Fruit fly (Drosophila melanogaster) whole organism, embryonic: ENCODE results near the gene hkb.

ENCODE experiments used
- Atf3 ChIP-seq: fragments of 200-800 bp; sonication (Bioruptor generic); optimal IDR thresholded peaks from 3 replicates; lab custom pipeline; 2016; ENCODE audit warnings: missing biosample characterization, missing genetic modification characterization
- Bteb2 ChIP-seq: fragments of 200-800 bp; sonication (Bioruptor generic); optimal IDR thresholded peaks from 2 replicates; lab custom pipeline; 2016; ENCODE audit warnings: missing biosample characterization, missing genetic modification characterization
- CG10147 ChIP-seq: fragments of 200-800 bp; sonication (Bioruptor generic); optimal IDR thresholded peaks from 2 replicates; lab custom pipeline; 2019; ENCODE audit warnings: missing biosample characterization, mild to moderate bottlenecking, missing genetic modification characterization, moderate library complexity
- CG1024 ChIP-seq: fragments of 200-800 bp; sonication (Bioruptor generic); IDR thresholded peaks from 2 replicates; pipeline ENCODE4 v1.3.6; 2022; ENCODE audit warnings: missing biosample characterization, missing genetic modification characterization
- CG10462 ChIP-seq: fragments of 200-800 bp; sonication (Bioruptor generic); optimal IDR thresholded peaks from 2 replicates; lab custom pipeline; 2016; ENCODE audit warnings: missing biosample characterization, missing genetic modification characterization
- CG10565 ChIP-seq: fragments of 200-800 bp; sonication (Bioruptor generic); optimal IDR thresholded peaks from 3 replicates; lab custom pipeline; 2016; ENCODE audit warnings: missing biosample characterization, mild to moderate bottlenecking, missing genetic modification characterization
- CG15601 ChIP-seq: fragments of 200-800 bp; sonication (Bioruptor generic); optimal IDR thresholded peaks from 3 replicates; lab custom pipeline; 2019; ENCODE audit warnings: missing biosample characterization, mild to moderate bottlenecking, missing genetic modification characterization, moderate library complexity
- CG1603 ChIP-seq: fragments of 200-800 bp; sonication (Bioruptor generic); optimal IDR thresholded peaks from 2 replicates; lab custom pipeline; 2019; ENCODE audit warnings: missing biosample characterization, mild to moderate bottlenecking, missing genetic modification characterization, moderate library complexity
- CG31224 ChIP-seq: fragments of 200-800 bp; sonication (Bioruptor generic); IDR thresholded peaks from 2 replicates; pipeline ENCODE4 v1.3.6; 2022; ENCODE audit warnings: missing biosample characterization, missing genetic modification characterization
- CG31365 ChIP-seq: fragments of 200-800 bp; sonication (Bioruptor generic); optimal IDR thresholded peaks from 2 replicates; lab custom pipeline; 2018; ENCODE audit warnings: missing biosample characterization, mild to moderate bottlenecking, missing genetic modification characterization
- CG34422 ChIP-seq: fragments of 200-800 bp; sonication (Bioruptor generic); IDR thresholded peaks from 3 replicates; pipeline ENCODE4 v1.3.6; 2022; ENCODE audit warnings: missing biosample characterization, missing genetic modification characterization
- CG7271 ChIP-seq: fragments of 200-800 bp; sonication (Bioruptor generic); optimal IDR thresholded peaks from 2 replicates; lab custom pipeline; 2018; ENCODE audit warnings: missing biosample characterization, mild to moderate bottlenecking, missing genetic modification characterization, moderate library complexity
- CG7556 ChIP-seq: fragments of 200-800 bp; sonication (Bioruptor generic); optimal IDR thresholded peaks from 2 replicates; lab custom pipeline; 2017; ENCODE audit warnings: missing biosample characterization, mild to moderate bottlenecking, missing genetic modification characterization
- CG7839 ChIP-seq: fragments of 200-800 bp; sonication (Bioruptor generic); optimal IDR thresholded peaks from 3 replicates; lab custom pipeline; 2018; ENCODE audit warnings: missing biosample characterization, mild to moderate bottlenecking, missing genetic modification characterization, moderate library complexity
- CG9727 ChIP-seq: fragments of 200-800 bp; sonication (Bioruptor generic); optimal IDR thresholded peaks from 3 replicates; lab custom pipeline; 2017; ENCODE audit warnings: missing biosample characterization, mild to moderate bottlenecking, missing genetic modification characterization
- Camta ChIP-seq: fragments of 200-800 bp; sonication (Bioruptor generic); optimal IDR thresholded peaks from 2 replicates; lab custom pipeline; 2016; ENCODE audit warnings: missing biosample characterization, missing genetic modification characterization
- D19A ChIP-seq: fragments of 200-800 bp; optimal IDR thresholded peaks from 3 replicates; lab custom pipeline; 2019; ENCODE audit warnings: missing biosample characterization, mild to moderate bottlenecking, missing genetic modification characterization, moderate library complexity
- Eip74EF ChIP-seq, 2 experiments: fragments of 200-800 bp in 1 of 2; fragments of >200 bp in 1 of 2; sonication (Bioruptor generic) in 1 of 2; optimal IDR thresholded peaks; 2 replicates each; lab custom pipeline; 2017 to 2019; ENCODE audit warnings: missing biosample characterization in 2 of 2, missing genetic modification characterization in 2 of 2, mild to moderate bottlenecking in 1 of 2, moderate library complexity in 1 of 2
- Fer1 ChIP-seq: fragments of 200-800 bp; sonication (Bioruptor generic); optimal IDR thresholded peaks from 2 replicates; lab custom pipeline; 2017; ENCODE audit warnings: missing biosample characterization, mild to moderate bottlenecking, missing genetic modification characterization
- Hr78 ChIP-seq, 2 experiments: fragments of 200-800 bp in 1 of 2; fragments of >200 bp in 1 of 2; sonication (Bioruptor generic) in 1 of 2; optimal IDR thresholded peaks; 2 replicates each; lab custom pipeline; 2017 to 2019; ENCODE audit warnings: missing biosample characterization in 2 of 2, missing genetic modification characterization in 2 of 2, mild to moderate bottlenecking in 1 of 2, moderate library complexity in 1 of 2
- MBD-R2 ChIP-seq: fragments of 200-800 bp; sonication (Bioruptor generic); IDR thresholded peaks from 2 replicates; pipeline ENCODE4 v1.3.6; 2022; ENCODE audit warnings: missing biosample characterization, missing genetic modification characterization
- Neu2 ChIP-seq: fragments of 200-800 bp; sonication (Bioruptor generic); optimal IDR thresholded peaks from 3 replicates; lab custom pipeline; 2016; ENCODE audit warnings: missing biosample characterization, missing genetic modification characterization, borderline replicate concordance
- Optix ChIP-seq: fragments of 200-800 bp; sonication (Bioruptor generic); IDR thresholded peaks from 3 replicates; pipeline ENCODE4 v1.3.6; 2022; ENCODE audit warnings: missing biosample characterization, missing genetic modification characterization
- Ravus ChIP-seq: fragments of 200-800 bp; sonication (Bioruptor generic); IDR thresholded peaks from 2 replicates; pipeline ENCODE4 v1.3.6; 2022; ENCODE audit warnings: missing biosample characterization, missing genetic modification characterization
- Sin3A ChIP-seq: fragments of >200 bp; optimal IDR thresholded peaks from 2 replicates; lab custom pipeline; 2018
- Vsx1 ChIP-seq: fragments of 200-800 bp; sonication (Bioruptor generic); optimal IDR thresholded peaks from 2 replicates; lab custom pipeline; 2017; ENCODE audit warnings: missing biosample characterization, mild to moderate bottlenecking, missing genetic modification characterization, missing genetic modification reagents
- ab ChIP-seq: fragments of 200-800 bp; sonication (Bioruptor generic); optimal IDR thresholded peaks from 2 replicates; lab custom pipeline; 2016; ENCODE audit warnings: missing biosample characterization, missing genetic modification characterization
- ara ChIP-seq: fragments of 200-800 bp; sonication (Bioruptor generic); IDR thresholded peaks from 2 replicates; pipeline ENCODE4 v1.3.6; 2022; ENCODE audit warnings: missing biosample characterization, missing genetic modification characterization
- chm ChIP-seq: fragments of 200-800 bp; sonication (Bioruptor generic); IDR thresholded peaks from 2 replicates; pipeline ENCODE4 v1.3.6; 2022; ENCODE audit warnings: missing biosample characterization, missing genetic modification characterization
- danr ChIP-seq: fragments of 200-800 bp; sonication (Bioruptor generic); IDR thresholded peaks from 2 replicates; pipeline ENCODE4 v1.3.6; 2022; ENCODE audit warnings: missing biosample characterization, missing genetic modification characterization
- eve ChIP-seq, 2 experiments: fragments of >200 bp; optimal IDR thresholded peaks; 2 replicates each; lab custom pipeline; 2017; ENCODE audit warnings: missing biosample characterization in 2 of 2, missing genetic modification characterization in 2 of 2
- fd64A ChIP-seq: fragments of 200-800 bp; sonication (Bioruptor generic); optimal IDR thresholded peaks from 3 replicates; lab custom pipeline; 2018; ENCODE audit warnings: missing biosample characterization, mild to moderate bottlenecking, missing genetic modification characterization
- gfzf ChIP-seq: fragments of 200-800 bp; sonication (Bioruptor generic); optimal IDR thresholded peaks from 2 replicates; lab custom pipeline; 2016; ENCODE audit warnings: missing biosample characterization, mild to moderate bottlenecking, missing genetic modification characterization, moderate library complexity
- gsb ChIP-seq: fragments of 200-800 bp; sonication (Bioruptor generic); IDR thresholded peaks from 2 replicates; pipeline ENCODE4 v1.3.6; 2022; ENCODE audit warnings: missing biosample characterization, missing genetic modification characterization
- kah ChIP-seq: fragments of 200-800 bp; sonication (Bioruptor generic); optimal IDR thresholded peaks from 2 replicates; lab custom pipeline; 2018; ENCODE audit warnings: missing biosample characterization, mild to moderate bottlenecking, missing genetic modification characterization
- mirr ChIP-seq: fragments of 200-800 bp; sonication (Bioruptor generic); optimal IDR thresholded peaks from 3 replicates; lab custom pipeline; 2018; ENCODE audit warnings: missing biosample characterization, mild to moderate bottlenecking, missing genetic modification characterization
- nerfin-1 ChIP-seq: fragments of 200-800 bp; sonication (Bioruptor generic); optimal IDR thresholded peaks from 3 replicates; lab custom pipeline; 2019; ENCODE audit warnings: missing biosample characterization, mild to moderate bottlenecking, missing genetic modification characterization, moderate library complexity
- ro ChIP-seq: fragments of 200-800 bp; sonication (Bioruptor generic); IDR thresholded peaks from 2 replicates; pipeline ENCODE4 v1.3.6; 2022; ENCODE audit warnings: missing biosample characterization, missing genetic modification characterization
- schlank ChIP-seq: fragments of 200-800 bp; sonication (Bioruptor generic); optimal IDR thresholded peaks from 2 replicates; lab custom pipeline; 2018; ENCODE audit warnings: missing biosample characterization, mild to moderate bottlenecking, missing genetic modification characterization
- slbo ChIP-seq: fragments of 200-800 bp; sonication (Bioruptor generic); IDR thresholded peaks from 2 replicates; pipeline ENCODE4 v1.3.6; 2022; ENCODE audit warnings: missing biosample characterization, missing genetic modification characterization
- sr ChIP-seq: fragments of 200-800 bp; sonication (Bioruptor generic); IDR thresholded peaks from 3 replicates; pipeline ENCODE4 v1.3.6; 2022; ENCODE audit warnings: missing biosample characterization, missing genetic modification characterization
- tap ChIP-seq: fragments of 200-800 bp; optimal IDR thresholded peaks from 3 replicates; lab custom pipeline; 2019; ENCODE audit warnings: missing biosample characterization, mild to moderate bottlenecking, missing genetic modification characterization, moderate library complexity
- tgo ChIP-seq: fragments of 200-800 bp; sonication (Bioruptor generic); IDR thresholded peaks from 3 replicates; pipeline ENCODE4 v1.3.6; 2022; ENCODE audit warnings: missing biosample characterization, missing genetic modification characterization
- unpg ChIP-seq: fragments of 200-800 bp; sonication (Bioruptor generic); optimal IDR thresholded peaks from 3 replicates; lab custom pipeline; 2018; ENCODE audit warnings: missing biosample characterization, mild to moderate bottlenecking, missing genetic modification characterization, moderate library complexity
- vfl ChIP-seq: fragments of 200-800 bp; sonication (Bioruptor generic); optimal IDR thresholded peaks from 2 replicates; lab custom pipeline; 2016; ENCODE audit warnings: missing biosample characterization, missing genetic modification characterization
- wek ChIP-seq: fragments of 200-800 bp; sonication (Bioruptor generic); optimal IDR thresholded peaks from 3 replicates; lab custom pipeline; 2018; ENCODE audit warnings: missing biosample characterization, mild to moderate bottlenecking, missing genetic modification characterization, moderate library complexity
- z ChIP-seq: fragments of 200-800 bp; sonication (Bioruptor generic); IDR thresholded peaks from 3 replicates; pipeline ENCODE4 v1.3.6; 2022; ENCODE audit warnings: missing biosample characterization, missing genetic modification characterization
- zfh1 ChIP-seq: fragments of 200-800 bp; sonication (Bioruptor generic); IDR thresholded peaks from 3 replicates; pipeline ENCODE4 v1.3.6; 2022; ENCODE audit warnings: missing biosample characterization, missing genetic modification characterization

Gene hkb

dm6 chr3R:4378363-4379354, 32.2 kb upstream of the hkb start, which contains the start of gene Sfxn1-3 (continued):
- TF ChIP-seq CG9727 (GFP tag; lab: Kevin White, UChicago), result no peak
- TF ChIP-seq ab, result peak; percentile 26
- TF ChIP-seq CG31365 (tag; lab: Kevin White, UChicago), result peak; percentile 11
- peak; percentile 82 for TF ChIP-seq kah (GFP tag; lab: Kevin White, UChicago)
- peak; percentile 0 for TF ChIP-seq tap (tag; lab: Kevin White, UChicago)
- no peak for TF ChIP-seq Neu2 (GFP tag; lab: Kevin White, UChicago)
- peak; percentile 0 for TF ChIP-seq Atf3 (GFP tag; lab: Kevin White, UChicago)
- peak; percentile 33 for TF ChIP-seq CG7839 (tag; lab: Kevin White, UChicago)
- peak in 1 of 2 experiments; percentile 79 for TF ChIP-seq Eip74EF (GFP tag; optimal IDR thresholded peaks at IDR 0.05; lab: Kevin White, UChicago)
- TF ChIP-seq MBD-R2 (GFP tag; lab: Robert Waterston, UW), result peak; percentile 27; the same call in 1 of the 2 replicates
- peak; percentile 7 for TF ChIP-seq CG10147
- TF ChIP-seq eve (GFP tag; optimal IDR thresholded peaks at IDR 0.05; lab: Kevin White, UChicago), result no peak
- no peak for TF ChIP-seq Sin3A (lab: Kevin White, UChicago)
- TF ChIP-seq CG7556 (GFP tag; lab: Kevin White, UChicago), result peak; percentile 19
- no peak for TF ChIP-seq CG7271
- TF ChIP-seq CG31224 (GFP tag; lab: Robert Waterston, UW), result no peak
- no peak; the same call in none of the 2 replicates for TF ChIP-seq slbo
- TF ChIP-seq ara (GFP tag; lab: Robert Waterston, UW), result 0 out of 2 replicates have a peak, but pooled peaks have one; percentile 22
- TF ChIP-seq wek (GFP tag; lab: Kevin White, UChicago), result peak; percentile 97
- peak; percentile 80 for TF ChIP-seq Fer1 (GFP tag; lab: Kevin White, UChicago)
- TF ChIP-seq nerfin-1, result no peak
- 0 out of 2 replicates have a peak, but pooled peaks have one; percentile 47 for TF ChIP-seq gsb (GFP tag; lab: Robert Waterston, UW)
- TF ChIP-seq chm (GFP tag; lab: Robert Waterston, UW), result peak; percentile 68; the same call in 1 of the 2 replicates
- no peak for TF ChIP-seq CG10565 (GFP tag; lab: Kevin White, UChicago)
- peak in 1 of 2 experiments; percentile 47 for TF ChIP-seq Hr78 (GFP tag; optimal IDR thresholded peaks at IDR 0.05; lab: Kevin White, UChicago)
- peak; percentile 23 for TF ChIP-seq CG1603 (tag; lab: Kevin White, UChicago)
- TF ChIP-seq Camta (GFP tag; lab: Kevin White, UChicago), result no peak
- TF ChIP-seq danr (GFP tag; lab: Robert Waterston, UW), result no peak
- no peak for TF ChIP-seq ro
- no peak for TF ChIP-seq fd64A
- peak; percentile 85 for TF ChIP-seq mirr (GFP tag; lab: Kevin White, UChicago)
- peak; percentile 14; the same call in 1 of the 2 replicates for TF ChIP-seq CG1024 (GFP tag; lab: Robert Waterston, UW)
- TF ChIP-seq schlank (tag; lab: Kevin White, UChicago), result no peak
- peak; percentile 43 for TF ChIP-seq vfl (GFP tag; lab: Kevin White, UChicago)
- TF ChIP-seq Vsx1, result peak; percentile 56
- 0 out of 3 replicates have a peak, but pooled peaks have one; percentile 39 for TF ChIP-seq z
- no peak for TF ChIP-seq tgo (GFP tag; lab: Robert Waterston, UW)
- TF ChIP-seq sr (GFP tag; lab: Robert Waterston, UW), result no peak; the same call in 1 of the 3 replicates
- peak; percentile 40 for TF ChIP-seq CG15601 (tag; lab: Kevin White, UChicago)
- TF ChIP-seq Bteb2, result no peak
- TF ChIP-seq CG34422 (GFP tag; lab: Robert Waterston, UW), result peak; percentile 79; the same call in 2 of the 3 replicates
- no peak; the same call in 2 of the 3 replicates for TF ChIP-seq zfh1
- TF ChIP-seq Ravus (GFP tag; lab: Robert Waterston, UW), result no peak
- peak; percentile 21; the same call in 1 of the 3 replicates for TF ChIP-seq Optix
- TF ChIP-seq CG10462 (GFP tag; lab: Kevin White, UChicago), result peak; percentile 11
- peak; percentile 24 for TF ChIP-seq D19A (tag; lab: Kevin White, UChicago)
- TF ChIP-seq gfzf (GFP tag; lab: Kevin White, UChicago), result no peak
- TF ChIP-seq unpg (GFP tag; lab: Kevin White, UChicago), result peak; percentile 27
